Fruit fly (Drosophila melanogaster) whole organism, embryonic: Measurements from ENCODE around the gene CG17191.

ENCODE experiments used
- Ada2b ChIP-seq: fragments of 200-800 bp; sonication (Bioruptor generic); IDR thresholded peaks from 2 replicates; pipeline ENCODE4 v1.3.6; 2022; ENCODE audit warnings: missing biosample characterization, missing genetic modification characterization
- Adf1 ChIP-seq: fragments of 200-800 bp; sonication (Bioruptor generic); IDR thresholded peaks from 2 replicates; pipeline ENCODE4 v1.3.6; 2022; ENCODE audit warnings: missing biosample characterization, missing genetic modification characterization
- BtbVII ChIP-seq: fragments of 200-800 bp; sonication (Bioruptor generic); optimal IDR thresholded peaks from 3 replicates; lab custom pipeline; 2017; ENCODE audit warnings: missing biosample characterization, mild to moderate bottlenecking, missing genetic modification characterization
- CG10543 ChIP-seq: fragments of 200-800 bp; sonication (Bioruptor generic); optimal IDR thresholded peaks from 3 replicates; lab custom pipeline; 2017; ENCODE audit warnings: missing biosample characterization, mild to moderate bottlenecking, missing genetic modification characterization, moderate library complexity
- CG14441 ChIP-seq: fragments of 200-800 bp; sonication (Bioruptor generic); IDR thresholded peaks from 2 replicates; pipeline ENCODE4 v1.3.6; 2022; ENCODE audit warnings: missing biosample characterization, missing genetic modification characterization
- CG15514 ChIP-seq: fragments of 200-800 bp; sonication (Bioruptor generic); optimal IDR thresholded peaks from 3 replicates; lab custom pipeline; 2017; ENCODE audit warnings: missing biosample characterization, missing genetic modification characterization, mild to moderate bottlenecking, moderate library complexity, missing genetic modification reagents
- CG1647 ChIP-seq: fragments of 200-800 bp; sonication (Bioruptor generic); optimal IDR thresholded peaks from 3 replicates; lab custom pipeline; 2016; ENCODE audit warnings: missing biosample characterization, missing genetic modification characterization
- CG16813 ChIP-seq: fragments of 200-800 bp; sonication (Bioruptor generic); IDR thresholded peaks from 3 replicates; pipeline ENCODE4 v1.3.6; 2022; ENCODE audit warnings: missing biosample characterization, missing genetic modification characterization; ENCODE audit not compliant: partially characterized antibody
- CG18764 ChIP-seq: fragments of 200-800 bp; sonication (Bioruptor generic); optimal IDR thresholded peaks from 3 replicates; lab custom pipeline; 2016; ENCODE audit warnings: missing biosample characterization, missing genetic modification characterization
- CG2199 ChIP-seq: fragments of 200-800 bp; sonication (Bioruptor generic); IDR thresholded peaks from 3 replicates; pipeline ENCODE4 v1.3.6; 2022; ENCODE audit warnings: missing biosample characterization, missing genetic modification characterization
- CG3065 ChIP-seq: fragments of 200-800 bp; sonication (Bioruptor generic); optimal IDR thresholded peaks from 2 replicates; lab custom pipeline; 2016; ENCODE audit warnings: missing biosample characterization, missing genetic modification characterization
- CG34422 ChIP-seq: fragments of 200-800 bp; sonication (Bioruptor generic); IDR thresholded peaks from 3 replicates; pipeline ENCODE4 v1.3.6; 2022; ENCODE audit warnings: missing biosample characterization, missing genetic modification characterization
- CG3838 ChIP-seq: fragments of 200-800 bp; sonication (Bioruptor generic); optimal IDR thresholded peaks from 3 replicates; lab custom pipeline; 2016; ENCODE audit warnings: missing biosample characterization, missing genetic modification characterization
- CG6272 ChIP-seq: fragments of 200-800 bp; sonication (Bioruptor generic); IDR thresholded peaks from 2 replicates; pipeline ENCODE4 v1.3.6; 2022; ENCODE audit warnings: missing biosample characterization, missing genetic modification characterization
- CG6654 ChIP-seq: fragments of 200-800 bp; sonication (Bioruptor generic); optimal IDR thresholded peaks from 2 replicates; lab custom pipeline; 2017; ENCODE audit warnings: missing biosample characterization, mild to moderate bottlenecking, missing genetic modification characterization
- CG6683 ChIP-seq: fragments of 200-800 bp; sonication (Bioruptor generic); optimal IDR thresholded peaks from 2 replicates; lab custom pipeline; 2017; ENCODE audit warnings: missing biosample characterization, mild to moderate bottlenecking, missing genetic modification characterization, missing genetic modification reagents
- CG7786 ChIP-seq: fragments of 200-800 bp; sonication (Bioruptor generic); optimal IDR thresholded peaks from 2 replicates; lab custom pipeline; 2016; ENCODE audit warnings: missing biosample characterization, missing genetic modification characterization
- CG8290 ChIP-seq, 3 experiments: fragments of 200-800 bp; sonication (Bioruptor generic); optimal IDR thresholded peaks; 2 replicates each; lab custom pipeline; 2016 to 2019; ENCODE audit warnings: missing biosample characterization in 3 of 3, missing genetic modification characterization in 3 of 3, mild to moderate bottlenecking in 2 of 3, moderate library complexity in 1 of 3
- CG9437 ChIP-seq: fragments of 200-800 bp; sonication (Bioruptor generic); optimal IDR thresholded peaks from 2 replicates; lab custom pipeline; 2018; ENCODE audit warnings: missing biosample characterization, mild to moderate bottlenecking, missing genetic modification characterization
- CG9876 ChIP-seq: fragments of 200-800 bp; sonication (Bioruptor generic); optimal IDR thresholded peaks from 2 replicates; lab custom pipeline; 2016; ENCODE audit warnings: missing biosample characterization, missing genetic modification characterization
- CG9932 ChIP-seq: fragments of 200-800 bp; sonication (Bioruptor generic); IDR thresholded peaks from 2 replicates; pipeline ENCODE4 v1.3.6; 2022; ENCODE audit warnings: missing biosample characterization, missing genetic modification characterization
- CkIIα-i1 ChIP-seq: fragments of 200-800 bp; sonication (Bioruptor generic); IDR thresholded peaks from 2 replicates; pipeline ENCODE4 v1.3.6; 2022; ENCODE audit warnings: missing biosample characterization, missing genetic modification characterization
- Dek ChIP-seq: fragments of 200-800 bp; sonication (Bioruptor generic); optimal IDR thresholded peaks from 3 replicates; lab custom pipeline; 2019; ENCODE audit warnings: missing biosample characterization, mild to moderate bottlenecking, missing genetic modification characterization, moderate library complexity
- Doc2 ChIP-seq: fragments of 200-800 bp; sonication (Bioruptor generic); IDR thresholded peaks from 2 replicates; pipeline ENCODE4 v1.3.6; 2022; ENCODE audit warnings: missing biosample characterization, missing genetic modification characterization
- Doc3 ChIP-seq: fragments of 200-800 bp; sonication (Bioruptor generic); IDR thresholded peaks from 3 replicates; pipeline ENCODE4 v1.3.6; 2022; ENCODE audit warnings: missing biosample characterization, missing genetic modification characterization; ENCODE audit not compliant: partially characterized antibody
- GATAe ChIP-seq: fragments of 200-800 bp; sonication (Bioruptor generic); conservative IDR thresholded peaks from 2 replicates; pipeline ENCODE4 v1.3.6; 2022; ENCODE audit warnings: missing biosample characterization, missing genetic modification characterization
- H2.0 ChIP-seq: fragments of 200-800 bp; sonication (Bioruptor generic); IDR thresholded peaks from 2 replicates; pipeline ENCODE4 v1.3.6; 2022; ENCODE audit warnings: missing biosample characterization, missing genetic modification characterization
- HLH4C ChIP-seq: fragments of 200-800 bp; sonication (Bioruptor generic); IDR thresholded peaks from 3 replicates; pipeline ENCODE4 v1.3.6; 2022; ENCODE audit warnings: missing biosample characterization, missing genetic modification characterization; ENCODE audit not compliant: partially characterized antibody
- HLHmδ ChIP-seq: fragments of 200-800 bp; sonication (Bioruptor generic); optimal IDR thresholded peaks from 2 replicates; lab custom pipeline; 2018; ENCODE audit warnings: missing biosample characterization, mild to moderate bottlenecking, missing genetic modification characterization, moderate library complexity
- Hand ChIP-seq: fragments of 200-800 bp; sonication (Bioruptor generic); optimal IDR thresholded peaks from 2 replicates; lab custom pipeline; 2017; ENCODE audit warnings: mild to moderate bottlenecking, missing biosample characterization, missing genetic modification reagents, missing genetic modification characterization
- Hey ChIP-seq: fragments of 200-800 bp; sonication (Bioruptor generic); optimal IDR thresholded peaks from 3 replicates; lab custom pipeline; 2018; ENCODE audit warnings: missing biosample characterization, mild to moderate bottlenecking, missing genetic modification characterization
- HmgZ ChIP-seq: fragments of 200-800 bp; sonication (Bioruptor generic); optimal IDR thresholded peaks from 2 replicates; lab custom pipeline; 2018; ENCODE audit warnings: missing biosample characterization, mild to moderate bottlenecking, missing genetic modification characterization
- Hr39 ChIP-seq: fragments of >200 bp; optimal IDR thresholded peaks from 2 replicates; lab custom pipeline; 2017
- Hr78 ChIP-seq, 2 experiments: fragments of 200-800 bp in 1 of 2; fragments of >200 bp in 1 of 2; sonication (Bioruptor generic) in 1 of 2; optimal IDR thresholded peaks; 2 replicates each; lab custom pipeline; 2017 to 2019; ENCODE audit warnings: missing biosample characterization in 2 of 2, missing genetic modification characterization in 2 of 2, mild to moderate bottlenecking in 1 of 2, moderate library complexity in 1 of 2
- Stat92E ChIP-seq, 3 experiments: fragments of >200 bp in 2 of 3; fragments of 200-800 bp in 1 of 3; sonication (Bioruptor generic) in 1 of 3; optimal IDR thresholded peaks; 2 replicates each; lab custom pipeline; 2017 to 2019; ENCODE audit warnings: missing biosample characterization in 3 of 3, missing genetic modification characterization in 3 of 3, mild to moderate bottlenecking in 1 of 3, moderate library complexity in 1 of 3
- YL-1 ChIP-seq: fragments of 200-800 bp; sonication (Bioruptor generic); optimal IDR thresholded peaks from 3 replicates; lab custom pipeline; 2017; ENCODE audit warnings: missing biosample characterization, mild to moderate bottlenecking, missing genetic modification characterization
- ash1 ChIP-seq: fragments of 200-800 bp; sonication (Bioruptor generic); optimal IDR thresholded peaks from 2 replicates; lab custom pipeline; 2018; ENCODE audit warnings: missing biosample characterization, mild to moderate bottlenecking, missing genetic modification characterization
- bcd ChIP-seq: fragments of 200-800 bp; sonication (Bioruptor generic); optimal IDR thresholded peaks from 2 replicates; lab custom pipeline; 2017; ENCODE audit warnings: missing biosample characterization, mild to moderate bottlenecking, missing genetic modification characterization
- da ChIP-seq: fragments of 200-800 bp; sonication (Bioruptor generic); optimal IDR thresholded peaks from 2 replicates; lab custom pipeline; 2016; ENCODE audit warnings: missing biosample characterization, missing genetic modification characterization
- dati ChIP-seq: fragments of 200-800 bp; sonication (Bioruptor generic); IDR thresholded peaks from 2 replicates; pipeline ENCODE4 v1.3.6; 2022; ENCODE audit warnings: missing biosample characterization, missing genetic modification characterization
- dmrt99B ChIP-seq: fragments of 200-800 bp; sonication (Bioruptor generic); optimal IDR thresholded peaks from 2 replicates; lab custom pipeline; 2018; ENCODE audit warnings: missing biosample characterization, mild to moderate bottlenecking, missing genetic modification characterization, moderate library complexity
- eve ChIP-seq, 2 experiments: fragments of >200 bp; optimal IDR thresholded peaks; 2 replicates each; lab custom pipeline; 2017; ENCODE audit warnings: missing biosample characterization in 2 of 2, missing genetic modification characterization in 2 of 2
- gsb ChIP-seq: fragments of 200-800 bp; sonication (Bioruptor generic); IDR thresholded peaks from 2 replicates; pipeline ENCODE4 v1.3.6; 2022; ENCODE audit warnings: missing biosample characterization, missing genetic modification characterization
- gt ChIP-seq: fragments of 200-800 bp; sonication (Bioruptor generic); IDR thresholded peaks from 2 replicates; pipeline ENCODE4 v1.3.6; 2022; ENCODE audit warnings: missing biosample characterization, missing genetic modification characterization
- hkb ChIP-seq, 2 experiments: fragments of 200-800 bp in 1 of 2; fragments of >200 bp in 1 of 2; sonication (Bioruptor generic) in 1 of 2; IDR thresholded peaks in 1 of 2; optimal IDR thresholded peaks in 1 of 2; 2 replicates each; pipeline versions ENCODE4 v1.3.6 to Lab custom; 2017 to 2022; ENCODE audit warnings: missing biosample characterization in 1 of 2, missing genetic modification characterization in 1 of 2
- pb ChIP-seq: fragments of 200-800 bp; sonication (Bioruptor generic); optimal IDR thresholded peaks from 3 replicates; lab custom pipeline; 2016; ENCODE audit warnings: missing biosample characterization, missing genetic modification characterization
- ro ChIP-seq: fragments of 200-800 bp; sonication (Bioruptor generic); IDR thresholded peaks from 2 replicates; pipeline ENCODE4 v1.3.6; 2022; ENCODE audit warnings: missing biosample characterization, missing genetic modification characterization
- schlank ChIP-seq: fragments of 200-800 bp; sonication (Bioruptor generic); optimal IDR thresholded peaks from 2 replicates; lab custom pipeline; 2018; ENCODE audit warnings: missing biosample characterization, mild to moderate bottlenecking, missing genetic modification characterization
- sens ChIP-seq: fragments of 200-800 bp; sonication (Bioruptor generic); peaks from one replicate; lab custom pipeline; 2016; ENCODE audit warnings: missing biosample characterization, missing genetic modification characterization
- so ChIP-seq: fragments of 200-800 bp; sonication (Bioruptor generic); IDR thresholded peaks from 3 replicates; pipeline ENCODE4 v1.3.6; 2022; ENCODE audit warnings: missing biosample characterization, missing genetic modification characterization
- z ChIP-seq: fragments of 200-800 bp; sonication (Bioruptor generic); IDR thresholded peaks from 3 replicates; pipeline ENCODE4 v1.3.6; 2022; ENCODE audit warnings: missing biosample characterization, missing genetic modification characterization

CG17191 gene

DNA sequence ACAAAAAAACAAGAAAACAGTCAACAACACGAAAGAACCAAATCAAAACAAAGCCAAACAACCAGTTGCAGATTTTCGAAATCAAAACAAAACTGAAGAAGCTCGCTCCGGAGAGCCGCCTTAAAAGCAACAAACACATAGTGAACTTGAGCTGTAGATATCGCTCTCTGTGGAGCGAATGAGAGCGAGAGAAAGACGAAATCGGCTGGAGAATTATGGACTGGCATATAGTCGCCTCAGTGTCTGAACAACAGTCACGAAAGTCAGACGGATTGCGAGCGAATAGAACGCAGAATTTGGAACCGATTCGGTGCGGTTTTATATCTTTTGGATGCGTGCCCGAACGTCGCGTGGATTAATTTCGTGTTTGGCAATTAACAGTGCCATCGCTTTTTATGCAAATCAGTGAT, 39.3 kb downstream of the CG17191 start (continued):
- TF ChIP-seq ash1 (no peak), CkIIα-i1 (no peak), ro (GFP tag; lab: Robert Waterston, UW) (no peak), CG6683 (no peak), CG3065 (GFP tag; lab: Kevin White, UChicago) (no peak), gt (GFP tag; lab: Robert Waterston, UW) (no peak), gsb (no peak), H2.0 (GFP tag; lab: Robert Waterston, UW) (no peak), so (GFP tag; lab: Robert Waterston, UW) (peak; percentile 71; the same call in 1 of the 3 replicates), CG7786 (GFP tag; lab: Kevin White, UChicago) (no peak), Doc3 (no peak), Hr39 (lab: Kevin White, UChicago) (no peak), Ada2b (GFP tag; lab: Robert Waterston, UW) (no peak), schlank (no peak), dati (GFP tag; lab: Robert Waterston, UW) (no peak), CG9932 (GFP tag; lab: Robert Waterston, UW) (peak; percentile 26; the same call in 1 of the 2 replicates), CG6654 (GFP tag; lab: Kevin White, UChicago) (no peak), Doc2 (no peak), pb (GFP tag; lab: Kevin White, UChicago) (peak; percentile 19), YL-1 (GFP tag; lab: Kevin White, UChicago) (no peak), CG15514 (GFP tag; lab: Kevin White, UChicago) (peak; percentile 6), HLH4C (GFP tag; lab: Robert Waterston, UW) (no peak), Stat92E (GFP tag; optimal IDR thresholded peaks at IDR 0.05; lab: Kevin White, UChicago) (no peak), CG34422 (GFP tag; lab: Robert Waterston, UW) (peak; percentile 47; the same call in 1 of the 3 replicates), dmrt99B (tag; lab: Kevin White, UChicago) (no peak), CG9437 (GFP tag; lab: Kevin White, UChicago) (no peak), CG3838 (GFP tag; lab: Kevin White, UChicago) (no peak), CG14441 (GFP tag; lab: Robert Waterston, UW) (no peak), HmgZ (tag; lab: Kevin White, UChicago) (peak; percentile 1), Adf1 (GFP tag; lab: Robert Waterston, UW) (no peak), Hey (tag; lab: Kevin White, UChicago) (no peak), da (GFP tag; lab: Kevin White, UChicago) (no peak), Hand (GFP tag; lab: Kevin White, UChicago) (no peak), BtbVII (GFP tag; lab: Kevin White, UChicago) (peak; percentile 1), z (no peak), CG2199 (0 out of 3 replicates have a peak, but pooled peaks have one; percentile 52), CG16813 (GFP tag; lab: Robert Waterston, UW) (no peak), Dek (tag; lab: Kevin White, UChicago) (no peak), HLHmδ (GFP tag; lab: Kevin White, UChicago) (no peak), bcd (GFP tag; lab: Kevin White, UChicago) (no peak), hkb (optimal IDR thresholded peaks at IDR 0.05; lab: Kevin White, UChicago) (no peak), hkb (GFP tag; IDR thresholded peaks at IDR 0.05; lab: Robert Waterston, UW) (no peak), CG1647 (GFP tag; lab: Kevin White, UChicago) (no peak), Hr78 (GFP tag; optimal IDR thresholded peaks at IDR 0.05; lab: Kevin White, UChicago) (peak in 1 of 2 experiments; percentile 43), CG9876 (GFP tag; lab: Kevin White, UChicago) (no peak), CG8290 (GFP tag; optimal IDR thresholded peaks at IDR 0.05; lab: Kevin White, UChicago) (no peak), CG8290 (tag; optimal IDR thresholded peaks at IDR 0.05; lab: Kevin White, UChicago) (no peak), GATAe (GFP tag; lab: Robert Waterston, UW) (no peak), CG10543 (GFP tag; lab: Kevin White, UChicago) (peak; percentile 54), eve (GFP tag; optimal IDR thresholded peaks at IDR 0.05; lab: Kevin White, UChicago) (no peak), CG18764 (no peak), CG6272 (no peak), sens (GFP tag; lab: Kevin White, UChicago) (peak; percentile 56)
